Worm (Caenorhabditis elegans): ENCODE measurements around the gene F14D7.6.
"Not testable (repeated sequence)": the region's sequence is repeated elsewhere in the genome, so short reads cannot be mapped to it uniquely, and the experiment has no call there.

DNA sequence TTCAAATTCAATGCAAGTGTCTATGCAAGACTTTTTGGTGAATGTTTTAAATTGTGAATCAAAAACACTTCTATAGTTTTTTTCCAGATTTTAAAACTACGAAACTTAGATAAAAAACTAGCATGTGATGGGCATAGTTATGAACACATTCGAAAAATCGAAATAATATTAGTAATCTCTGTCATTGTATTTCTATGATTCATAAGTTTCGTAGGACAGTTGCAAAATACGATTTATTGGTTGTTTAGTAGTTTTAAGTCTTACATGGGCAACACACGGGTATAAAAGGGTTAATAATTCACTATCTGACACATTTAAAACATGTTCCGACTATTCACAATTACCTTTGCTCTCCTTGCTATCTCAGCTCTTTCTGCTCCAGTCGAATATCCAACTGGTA lies 7.0 kb downstream of the F14D7.6 start, which contains the start of gene spig-5:
- not testable (repeated sequence) for TF ChIP-seq snpc-4 (tag; optimal IDR thresholded peaks at IDR 0.05); mab-5 (tag; optimal IDR thresholded peaks at IDR 0.05); lin-32 (GFP tag; optimal IDR thresholded peaks at IDR 0.05); nhr-76 (tag; optimal IDR thresholded peaks at IDR 0.05); elt-1 (tag; optimal IDR thresholded peaks at IDR 0.05; ENCODE audit: borderline replicate concordance, insufficient read depth); drap-1 (GFP tag; optimal IDR thresholded peaks at IDR 0.05); blmp-1 (tag; optimal IDR thresholded peaks at IDR 0.05); lsy-2 (tag; optimal IDR thresholded peaks at IDR 0.05); nhr-28 (tag; optimal IDR thresholded peaks at IDR 0.05); pha-4 (tag; optimal IDR thresholded peaks at IDR 0.05)
